Fruit fly (Drosophila melanogaster) whole organism: ENCODE results near the gene sowi.

Source experiments
- EcR ChIP-seq, 2 experiments: fragments of >200 bp; optimal IDR thresholded peaks; 2 replicates each; lab custom pipeline; 2017; ENCODE audit warnings: missing biosample characterization in 2 of 2, missing genetic modification characterization in 2 of 2, missing genetic modification reagents in 2 of 2
- usp ChIP-seq: fragments of >200 bp; optimal IDR thresholded peaks from 2 replicates; lab custom pipeline; 2017; ENCODE audit warnings: missing biosample characterization, missing genetic modification characterization, mixed read lengths

DNA sequence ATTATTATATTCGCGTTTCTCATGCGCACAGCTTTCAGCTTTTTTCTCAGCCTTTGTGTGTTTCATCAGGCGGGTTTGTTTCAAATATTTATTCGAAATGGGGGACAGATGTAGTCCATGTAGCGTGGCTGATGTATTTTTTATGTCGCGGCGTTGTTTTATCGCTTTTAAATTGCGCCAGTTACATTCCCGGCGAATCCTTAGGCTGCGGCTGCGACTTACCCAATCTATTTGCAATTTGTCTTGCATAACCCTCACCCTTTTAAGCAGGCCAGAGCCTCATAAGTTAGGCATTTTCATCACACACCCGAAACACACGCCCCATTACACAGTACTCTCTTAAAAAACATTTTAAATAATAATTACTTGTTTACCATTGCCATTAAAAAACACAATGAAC lies 2.2 kb upstream of the sowi start, which contains the start of gene sunz:
- no peak for TF ChIP-seq usp (GFP tag; lab: Kevin White, UChicago)
- no peak for TF ChIP-seq EcR (GFP tag; optimal IDR thresholded peaks at IDR 0.05; lab: Kevin White, UChicago)
